Worm (Caenorhabditis elegans) whole organism, L2 larva: ENCODE data around the gene B0035.21.
A peak's percentile ranks its signal among the peaks of the same experiment; 100 is the strongest.

Experiments
- C34F6.9 ChIP-seq: fragments of 150-350 bp; optimal IDR thresholded peaks from 2 replicates; lab custom pipeline; 2014; ENCODE audit warnings: missing biosample characterization, missing genetic modification characterization
- F13H6.1 ChIP-seq: sonication (generic microtip); optimal IDR thresholded peaks from 2 replicates; lab custom pipeline; 2016; ENCODE audit warnings: missing genetic modification characterization, missing compliant biosample characterization
- R02D3.7 ChIP-seq: fragments of 150-350 bp; optimal IDR thresholded peaks from 2 replicates; lab custom pipeline; 2014; ENCODE audit warnings: missing biosample characterization, missing genetic modification characterization
- alr-1 ChIP-seq: fragments of 150-350 bp; optimal IDR thresholded peaks from 2 replicates; lab custom pipeline; 2014; ENCODE audit warnings: missing biosample characterization, missing genetic modification characterization
- aly-2 ChIP-seq: fragments of 150-350 bp; optimal IDR thresholded peaks from 2 replicates; lab custom pipeline; 2014; ENCODE audit warnings: missing biosample characterization, missing genetic modification characterization
- ama-1 ChIP-seq: fragments of 150-350 bp; optimal IDR thresholded peaks from 2 replicates; lab custom pipeline; 2018; ENCODE audit warnings: inconsistent platforms
- blmp-1 ChIP-seq: sonication (generic microtip); optimal IDR thresholded peaks from 2 replicates; lab custom pipeline; 2017; ENCODE audit warnings: missing genetic modification characterization, mild to moderate bottlenecking, missing compliant biosample characterization, antibody characterized with exemption, moderate library complexity; ENCODE audit not compliant: insufficient read depth
- ceh-16 ChIP-seq: fragments of 150-350 bp; optimal IDR thresholded peaks from 2 replicates; lab custom pipeline; 2014; ENCODE audit warnings: missing biosample characterization, missing genetic modification characterization
- crh-2 ChIP-seq: sonication (generic microtip); optimal IDR thresholded peaks from 2 replicates; lab custom pipeline; 2017; ENCODE audit warnings: missing biosample characterization, missing genetic modification characterization
- egl-27 ChIP-seq: sonication (generic microtip); optimal IDR thresholded peaks from 3 replicates; lab custom pipeline; 2017; ENCODE audit warnings: missing biosample characterization, missing genetic modification reagents, missing genetic modification characterization
- elt-3 ChIP-seq: sonication (generic microtip); optimal IDR thresholded peaks from 2 replicates; lab custom pipeline; 2017; ENCODE audit warnings: missing biosample characterization, missing genetic modification characterization
- gmeb-1 ChIP-seq: fragments of 150-350 bp; optimal IDR thresholded peaks from 2 replicates; lab custom pipeline; 2014; ENCODE audit warnings: missing biosample characterization, missing genetic modification characterization
- lin-11 ChIP-seq: fragments of 150-350 bp; sonication (generic microtip); optimal IDR thresholded peaks from 2 replicates; lab custom pipeline; 2014; ENCODE audit warnings: missing biosample characterization, missing genetic modification characterization, inconsistent platforms, mixed read lengths
- lin-13 ChIP-seq: fragments of 150-350 bp; optimal IDR thresholded peaks from 2 replicates; lab custom pipeline; 2014; ENCODE audit warnings: missing biosample characterization, missing genetic modification reagents, missing genetic modification characterization
- lsy-2 ChIP-seq, 2 experiments: fragments of 150-350 bp in 1 of 2; sonication (generic microtip) in 1 of 2; optimal IDR thresholded peaks; 2 replicates each; lab custom pipeline; 2014 to 2017; ENCODE audit warnings: missing biosample characterization in 2 of 2, missing genetic modification characterization in 2 of 2
- mab-5 ChIP-seq: fragments of 150-350 bp; optimal IDR thresholded peaks from 2 replicates; lab custom pipeline; 2014; ENCODE audit warnings: missing biosample characterization, missing genetic modification characterization
- mbf-1 ChIP-seq: sonication (generic microtip); optimal IDR thresholded peaks from 2 replicates; lab custom pipeline; 2017; ENCODE audit warnings: missing biosample characterization, missing genetic modification characterization
- nhr-129 ChIP-seq: fragments of 150-350 bp; optimal IDR thresholded peaks from 2 replicates; lab custom pipeline; 2014; ENCODE audit warnings: missing biosample characterization, missing genetic modification characterization
- nhr-21 ChIP-seq: fragments of 150-350 bp; optimal IDR thresholded peaks from 2 replicates; lab custom pipeline; 2014; ENCODE audit warnings: missing biosample characterization, missing genetic modification characterization
- nhr-23 ChIP-seq: fragments of 150-350 bp; optimal IDR thresholded peaks from 2 replicates; lab custom pipeline; 2014; ENCODE audit warnings: missing biosample characterization, missing genetic modification reagents, missing genetic modification characterization
- nhr-237 ChIP-seq: fragments of 150-350 bp; optimal IDR thresholded peaks from 2 replicates; lab custom pipeline; 2014; ENCODE audit warnings: missing biosample characterization, missing genetic modification characterization
- nhr-25 ChIP-seq: fragments of 150-350 bp; sonication (generic microtip); optimal IDR thresholded peaks from 3 replicates; lab custom pipeline; 2014; ENCODE audit warnings: missing biosample characterization, missing genetic modification characterization
- nhr-6 ChIP-seq: fragments of 150-350 bp; optimal IDR thresholded peaks from 2 replicates; lab custom pipeline; 2014; ENCODE audit warnings: missing biosample characterization, missing genetic modification characterization
- nhr-77 ChIP-seq: fragments of 150-350 bp; optimal IDR thresholded peaks from 2 replicates; lab custom pipeline; 2014; ENCODE audit warnings: missing biosample characterization, missing genetic modification characterization
- sem-4 ChIP-seq: fragments of 150-350 bp; optimal IDR thresholded peaks from 2 replicates; lab custom pipeline; 2014; ENCODE audit warnings: missing biosample characterization, missing genetic modification reagents, missing genetic modification characterization
- skn-1 ChIP-seq: sonication (generic microtip); optimal IDR thresholded peaks from 2 replicates; lab custom pipeline; 2017; ENCODE audit warnings: missing biosample characterization, missing genetic modification characterization
- sma-3 ChIP-seq: sonication (generic microtip); optimal IDR thresholded peaks from 2 replicates; lab custom pipeline; 2016; ENCODE audit warnings: missing genetic modification reagents, missing genetic modification characterization, missing compliant biosample characterization
- sma-9 ChIP-seq, 2 experiments: fragments of 150-350 bp in 1 of 2; sonication (generic microtip) in 1 of 2; optimal IDR thresholded peaks; 2 replicates each; lab custom pipeline; 2014 to 2016; ENCODE audit warnings: missing genetic modification characterization in 2 of 2, mild to moderate bottlenecking in 1 of 2, missing biosample characterization in 1 of 2, missing compliant biosample characterization in 1 of 2, missing genetic modification reagents in 1 of 2, moderate library complexity in 1 of 2
- unc-39 ChIP-seq: fragments of 150-350 bp; optimal IDR thresholded peaks from 2 replicates; lab custom pipeline; 2014; ENCODE audit warnings: missing biosample characterization, missing genetic modification characterization
- unc-55 ChIP-seq: fragments of 150-350 bp; sonication (generic microtip); optimal IDR thresholded peaks from 3 replicates; lab custom pipeline; 2014; ENCODE audit warnings: missing biosample characterization, missing genetic modification reagents, missing genetic modification characterization
- zag-1 ChIP-seq: fragments of 150-350 bp; optimal IDR thresholded peaks from 2 replicates; lab custom pipeline; 2014; ENCODE audit warnings: missing biosample characterization, missing genetic modification characterization
- ztf-1 ChIP-seq: fragments of 200-800 bp; sonication (Bioruptor generic); conservative IDR thresholded peaks from 2 replicates; pipeline ENCODE4 v1.3.6; 2022; ENCODE audit warnings: missing genetic modification characterization, missing compliant biosample characterization
- ztf-11 ChIP-seq: sonication (generic microtip); optimal IDR thresholded peaks from 2 replicates; lab custom pipeline; 2017; ENCODE audit warnings: missing biosample characterization, missing genetic modification characterization
- ztf-4 ChIP-seq: fragments of 150-350 bp; optimal IDR thresholded peaks from 2 replicates; lab custom pipeline; 2014; ENCODE audit warnings: missing biosample characterization, missing genetic modification characterization

B0035.21 gene

ce11 chrIV:11311484-11311883 is 15.6 kb upstream of the B0035.21 start:
- TF ChIP-seq ztf-11 (tag; lab: Kevin White, UChicago) (no peak), unc-39 (tag; lab: Kevin White, UChicago) (no peak), lin-13 (no peak), ztf-4 (tag; lab: Kevin White, UChicago) (no peak), nhr-23 (no peak), mbf-1 (tag; lab: Kevin White, UChicago) (no peak), blmp-1 (tag; lab: Kevin White, UChicago) (no peak), lin-11 (no peak), zag-1 (tag; lab: Kevin White, UChicago) (no peak), unc-55 (GFP tag; lab: Kevin White, UChicago) (no peak), nhr-77 (tag; lab: Kevin White, UChicago) (no peak), R02D3.7 (tag; lab: Kevin White, UChicago) (no peak), nhr-237 (tag; lab: Kevin White, UChicago) (no peak), sma-3 (GFP tag; lab: Kevin White, UChicago) (no peak), nhr-6 (no peak), nhr-25 (tag; lab: Kevin White, UChicago) (no peak), gmeb-1 (tag; lab: Kevin White, UChicago) (no peak)

DNA sequence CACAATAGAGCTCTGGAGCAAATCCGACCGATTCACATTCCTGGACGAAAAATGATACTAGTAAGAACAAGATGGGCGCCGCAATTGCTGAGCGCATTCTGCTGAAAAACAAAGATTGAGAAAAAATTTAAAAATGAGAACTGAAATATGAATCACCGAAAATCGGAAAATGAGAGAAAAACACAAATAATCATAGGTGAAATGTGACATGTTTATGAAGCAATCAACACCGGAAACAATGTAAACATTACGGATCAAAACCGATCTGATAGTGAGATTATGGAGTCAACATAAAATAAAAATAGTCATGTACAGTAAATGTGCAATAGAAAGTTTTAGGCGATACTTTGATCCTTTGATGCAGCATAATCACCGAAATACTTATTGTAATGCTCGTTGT is 13.2 kb upstream of the B0035.21 start, which contains the start of gene dnj-2:
TSS of gene dnj-2 (minus strand) at position 101 of the 400 bp plus-strand sequence.
- TF ChIP-seq R02D3.7 (tag; lab: Kevin White, UChicago): no peak
- no peak for TF ChIP-seq alr-1
- TF ChIP-seq, all 48 proteins: peak for 0

DNA sequence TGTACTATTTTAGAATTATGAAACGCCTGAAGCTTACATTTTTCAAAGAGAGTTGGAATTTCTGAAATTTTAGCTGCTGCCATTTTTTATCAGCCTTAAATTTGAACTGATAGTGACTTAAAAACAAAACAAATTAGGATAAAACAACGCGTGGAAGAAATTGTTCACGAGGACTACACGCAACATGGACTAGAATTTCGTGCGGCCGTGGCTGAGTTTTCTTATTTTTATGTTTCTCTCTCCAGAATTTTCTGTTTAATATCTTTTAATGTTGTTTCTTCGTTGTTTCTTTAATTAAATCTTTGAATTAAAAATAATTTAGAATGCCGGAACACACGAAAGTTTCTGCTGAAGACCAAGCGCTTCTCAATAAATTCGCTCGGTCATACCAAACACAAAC is 12.2 kb upstream of the B0035.21 start, which contains the start of the genes B0035.3, B0035.22 and pfd-4:
TSS of gene B0035.3 (minus strand) at position 114 of the 400 bp plus-strand sequence.
TSS of gene B0035.22 (plus strand) at position 269 of the 400 bp plus-strand sequence.
TSS of gene pfd-4 (plus strand) at position 323 of the 400 bp plus-strand sequence.
- TF ChIP-seq C34F6.9 (tag; lab: Kevin White, UChicago) (peak; percentile 73), gmeb-1 (tag; lab: Kevin White, UChicago) (peak; percentile 38), ztf-11 (tag; lab: Kevin White, UChicago) (no peak), lsy-2 (tag; optimal IDR thresholded peaks at IDR 0.05; lab: Kevin White, UChicago) (peak; percentile 1 to 79), sma-3 (GFP tag; lab: Kevin White, UChicago) (peak; percentile 53), F13H6.1 (tag; lab: Kevin White, UChicago) (peak; percentile 50), crh-2 (tag; lab: Kevin White, UChicago) (peak; percentile 72), ama-1 (lab: Kevin White, UChicago) (no peak), sem-4 (peak; percentile 53), lin-13 (peak; percentile 36), unc-55 (GFP tag; lab: Kevin White, UChicago) (peak; percentile 76), nhr-129 (no peak), sma-9 (GFP tag; optimal IDR thresholded peaks at IDR 0.05; lab: Kevin White, UChicago) (peak; percentile 66), sma-9 (tag; optimal IDR thresholded peaks at IDR 0.05; lab: Kevin White, UChicago) (no peak)

ce11 chrIV:11315688-11316087 is 11.4 kb upstream of the B0035.21 start:
- TF ChIP-seq elt-3 (tag; lab: Kevin White, UChicago) (no peak), nhr-23 (no peak), gmeb-1 (tag; lab: Kevin White, UChicago) (no peak)

- TF ChIP-seq unc-39 (tag; lab: Kevin White, UChicago): no peak
- TF ChIP-seq lsy-2 (tag; optimal IDR thresholded peaks at IDR 0.05; lab: Kevin White, UChicago): peak in 1 of 2 experiments; percentile 0
These were observed 11.0 kb upstream of the B0035.21 start for ce11 chrIV:11316106-11316505.

- TF ChIP-seq alr-1 (no peak), elt-3 (tag; lab: Kevin White, UChicago) (no peak), ceh-16 (no peak), ztf-11 (tag; lab: Kevin White, UChicago) (no peak), sma-9 (GFP tag; optimal IDR thresholded peaks at IDR 0.05; lab: Kevin White, UChicago) (no peak), sma-9 (tag; optimal IDR thresholded peaks at IDR 0.05; lab: Kevin White, UChicago) (no peak), ama-1 (lab: Kevin White, UChicago) (no peak), R02D3.7 (tag; lab: Kevin White, UChicago) (no peak), ztf-1 (GFP tag; lab: Robert Waterston, UW) (no peak), aly-2 (tag; lab: Kevin White, UChicago) (no peak), C34F6.9 (tag; lab: Kevin White, UChicago) (no peak), nhr-77 (tag; lab: Kevin White, UChicago) (no peak), egl-27 (tag; lab: Kevin White, UChicago) (no peak), mab-5 (tag; lab: Kevin White, UChicago) (no peak), nhr-237 (tag; lab: Kevin White, UChicago) (no peak), nhr-21 (tag; lab: Kevin White, UChicago) (no peak), mbf-1 (tag; lab: Kevin White, UChicago) (no peak), unc-55 (GFP tag; lab: Kevin White, UChicago) (no peak), nhr-6 (no peak), skn-1 (tag; lab: Kevin White, UChicago) (no peak), blmp-1 (tag; lab: Kevin White, UChicago) (no peak)
- TF ChIP-seq, all 48 proteins: peak for 0
These were observed 10.4 kb upstream of the B0035.21 start for ce11 chrIV:11316640-11317039.
